Fruit fly (Drosophila melanogaster) whole organism, embryonic: Measurements from ENCODE around the gene Mocs1.
A peak's percentile ranks its signal among the peaks of the same experiment; 100 is the strongest.

Source experiments
- Antp ChIP-seq: fragments of 200-800 bp; sonication (Bioruptor generic); optimal IDR thresholded peaks from 3 replicates; lab custom pipeline; 2016; ENCODE audit warnings: missing biosample characterization, missing genetic modification characterization
- Bteb2 ChIP-seq: fragments of 200-800 bp; sonication (Bioruptor generic); optimal IDR thresholded peaks from 2 replicates; lab custom pipeline; 2016; ENCODE audit warnings: missing biosample characterization, missing genetic modification characterization
- CG10431 ChIP-seq: fragments of 200-800 bp; sonication (Bioruptor generic); optimal IDR thresholded peaks from 3 replicates; lab custom pipeline; 2018; ENCODE audit warnings: missing biosample characterization, mild to moderate bottlenecking, missing genetic modification characterization
- CG10543 ChIP-seq: fragments of 200-800 bp; sonication (Bioruptor generic); optimal IDR thresholded peaks from 3 replicates; lab custom pipeline; 2017; ENCODE audit warnings: missing biosample characterization, mild to moderate bottlenecking, missing genetic modification characterization, moderate library complexity
- CG10979 ChIP-seq: fragments of 200-800 bp; sonication (Bioruptor generic); optimal IDR thresholded peaks from 2 replicates; lab custom pipeline; 2018; ENCODE audit warnings: missing biosample characterization, mild to moderate bottlenecking, missing genetic modification characterization, moderate library complexity
- CG11085 ChIP-seq: fragments of 200-800 bp; sonication (Bioruptor generic); IDR thresholded peaks from 2 replicates; pipeline ENCODE4 v1.3.6; 2022; ENCODE audit warnings: missing biosample characterization, missing genetic modification characterization
- CG12659 ChIP-seq: fragments of 200-800 bp; sonication (Bioruptor generic); optimal IDR thresholded peaks from 3 replicates; lab custom pipeline; 2017; ENCODE audit warnings: mild to moderate bottlenecking, missing biosample characterization, missing genetic modification reagents, missing genetic modification characterization
- CG14014 ChIP-seq: fragments of 200-800 bp; sonication (Bioruptor generic); IDR thresholded peaks from 2 replicates; pipeline ENCODE4 v1.3.6; 2022; ENCODE audit warnings: missing biosample characterization, missing genetic modification characterization
- CG14965 ChIP-seq: fragments of 200-800 bp; sonication (Bioruptor generic); optimal IDR thresholded peaks from 2 replicates; lab custom pipeline; 2016; ENCODE audit warnings: missing biosample characterization, missing genetic modification characterization, borderline replicate concordance
- CG15011 ChIP-seq: fragments of 200-800 bp; sonication (Bioruptor generic); optimal IDR thresholded peaks from 3 replicates; lab custom pipeline; 2018; ENCODE audit warnings: missing biosample characterization, mild to moderate bottlenecking, missing genetic modification characterization
- CG15601 ChIP-seq: fragments of 200-800 bp; sonication (Bioruptor generic); optimal IDR thresholded peaks from 3 replicates; lab custom pipeline; 2019; ENCODE audit warnings: missing biosample characterization, mild to moderate bottlenecking, missing genetic modification characterization, moderate library complexity
- CG17361 ChIP-seq: fragments of 200-800 bp; sonication (Bioruptor generic); IDR thresholded peaks from 3 replicates; pipeline ENCODE4 v1.3.6; 2022; ENCODE audit warnings: missing biosample characterization, missing genetic modification characterization
- CG17568 ChIP-seq: fragments of 200-800 bp; sonication (Bioruptor generic); optimal IDR thresholded peaks from 2 replicates; lab custom pipeline; 2018; ENCODE audit warnings: missing biosample characterization, mild to moderate bottlenecking, missing genetic modification characterization, moderate library complexity
- CG17912 ChIP-seq: fragments of 200-800 bp; sonication (Bioruptor generic); optimal IDR thresholded peaks from 2 replicates; lab custom pipeline; 2018; ENCODE audit warnings: missing biosample characterization, mild to moderate bottlenecking, missing genetic modification characterization
- CG31365 ChIP-seq: fragments of 200-800 bp; sonication (Bioruptor generic); optimal IDR thresholded peaks from 2 replicates; lab custom pipeline; 2018; ENCODE audit warnings: missing biosample characterization, mild to moderate bottlenecking, missing genetic modification characterization
- CG32772 ChIP-seq: fragments of 200-800 bp; sonication (Bioruptor generic); IDR thresholded peaks from 2 replicates; pipeline ENCODE4 v1.3.6; 2022; ENCODE audit warnings: missing biosample characterization, missing genetic modification characterization
- CG33213 ChIP-seq: fragments of 200-800 bp; sonication (Bioruptor generic); optimal IDR thresholded peaks from 3 replicates; lab custom pipeline; 2016; ENCODE audit warnings: missing biosample characterization, missing genetic modification characterization
- CG4328 ChIP-seq: fragments of 200-800 bp; sonication (Bioruptor generic); optimal IDR thresholded peaks from 3 replicates; lab custom pipeline; 2017; ENCODE audit warnings: missing biosample characterization, missing genetic modification reagents, missing genetic modification characterization
- CG4820 ChIP-seq: fragments of 200-800 bp; sonication (Bioruptor generic); optimal IDR thresholded peaks from 3 replicates; lab custom pipeline; 2016; ENCODE audit warnings: missing biosample characterization, missing genetic modification characterization
- CG6683 ChIP-seq: fragments of 200-800 bp; sonication (Bioruptor generic); optimal IDR thresholded peaks from 2 replicates; lab custom pipeline; 2017; ENCODE audit warnings: missing biosample characterization, mild to moderate bottlenecking, missing genetic modification characterization, missing genetic modification reagents
- CG6791 ChIP-seq: fragments of 200-800 bp; sonication (Bioruptor generic); IDR thresholded peaks from 3 replicates; pipeline ENCODE4 v1.3.6; 2022; ENCODE audit warnings: missing biosample characterization, missing genetic modification characterization; ENCODE audit not compliant: partially characterized antibody
- CG7372 ChIP-seq: fragments of 200-800 bp; sonication (Bioruptor generic); IDR thresholded peaks from 2 replicates; pipeline ENCODE4 v1.3.6; 2022; ENCODE audit warnings: missing biosample characterization, missing genetic modification characterization
- CG8290 ChIP-seq, 3 experiments: fragments of 200-800 bp; sonication (Bioruptor generic); optimal IDR thresholded peaks; 2 replicates each; lab custom pipeline; 2016 to 2019; ENCODE audit warnings: missing biosample characterization in 3 of 3, missing genetic modification characterization in 3 of 3, mild to moderate bottlenecking in 2 of 3, moderate library complexity in 1 of 3
- D19B ChIP-seq: fragments of 200-800 bp; sonication (Bioruptor generic); optimal IDR thresholded peaks from 2 replicates; lab custom pipeline; 2017; ENCODE audit warnings: missing biosample characterization, mild to moderate bottlenecking, missing genetic modification characterization
- Dek ChIP-seq: fragments of 200-800 bp; sonication (Bioruptor generic); optimal IDR thresholded peaks from 3 replicates; lab custom pipeline; 2019; ENCODE audit warnings: missing biosample characterization, mild to moderate bottlenecking, missing genetic modification characterization, moderate library complexity
- Dip2 ChIP-seq: fragments of 200-800 bp; sonication (Bioruptor generic); IDR thresholded peaks from 2 replicates; pipeline ENCODE4 v1.3.6; 2022; ENCODE audit warnings: missing biosample characterization, missing genetic modification characterization
- E2f1 ChIP-seq: fragments of 200-800 bp; sonication (Bioruptor generic); IDR thresholded peaks from 2 replicates; pipeline ENCODE4 v1.3.6; 2022; ENCODE audit warnings: missing biosample characterization, missing genetic modification characterization
- E2f2 ChIP-seq: fragments of 200-800 bp; sonication (Bioruptor generic); IDR thresholded peaks from 2 replicates; pipeline ENCODE4 v1.3.6; 2022; ENCODE audit warnings: missing biosample characterization, missing genetic modification characterization
- Elba2 ChIP-seq: fragments of 200-800 bp; sonication (Bioruptor generic); optimal IDR thresholded peaks from 3 replicates; lab custom pipeline; 2016; ENCODE audit warnings: missing biosample characterization, missing genetic modification characterization
- Ets65A ChIP-seq: fragments of 200-800 bp; sonication (Bioruptor generic); peaks from one replicate; lab custom pipeline; 2016; ENCODE audit warnings: missing biosample characterization, missing genetic modification characterization
- H15 ChIP-seq: fragments of 200-800 bp; sonication (Bioruptor generic); IDR thresholded peaks from 3 replicates; pipeline ENCODE4 v1.3.6; 2022; ENCODE audit warnings: missing biosample characterization, missing genetic modification characterization
- Hand ChIP-seq: fragments of 200-800 bp; sonication (Bioruptor generic); optimal IDR thresholded peaks from 2 replicates; lab custom pipeline; 2017; ENCODE audit warnings: mild to moderate bottlenecking, missing biosample characterization, missing genetic modification reagents, missing genetic modification characterization
- Hr3 ChIP-seq: fragments of 200-800 bp; sonication (Bioruptor generic); optimal IDR thresholded peaks from 3 replicates; lab custom pipeline; 2016; ENCODE audit warnings: missing biosample characterization, missing genetic modification characterization
- Kr ChIP-seq: fragments of 200-800 bp; sonication (Bioruptor generic); optimal IDR thresholded peaks from 2 replicates; lab custom pipeline; 2017; ENCODE audit warnings: missing biosample characterization, mild to moderate bottlenecking, missing genetic modification characterization
- Myb ChIP-seq: fragments of 200-800 bp; sonication (Bioruptor generic); optimal IDR thresholded peaks from 2 replicates; lab custom pipeline; 2016; ENCODE audit warnings: missing biosample characterization, missing genetic modification characterization
- NfI ChIP-seq: fragments of 200-800 bp; sonication (Bioruptor generic); optimal IDR thresholded peaks from 3 replicates; lab custom pipeline; 2018; ENCODE audit warnings: missing biosample characterization, mild to moderate bottlenecking, missing genetic modification characterization, moderate library complexity
- Oli ChIP-seq: fragments of 200-800 bp; sonication (Bioruptor generic); optimal IDR thresholded peaks from 2 replicates; lab custom pipeline; 2018; ENCODE audit warnings: missing biosample characterization, mild to moderate bottlenecking, missing genetic modification characterization, moderate library complexity
- Scr ChIP-seq: fragments of 200-800 bp; sonication (Bioruptor generic); IDR thresholded peaks from 2 replicates; pipeline ENCODE4 v1.3.6; 2022; ENCODE audit warnings: missing biosample characterization, missing genetic modification characterization; ENCODE audit not compliant: partially characterized antibody
- Ssrp ChIP-seq: fragments of 200-800 bp; sonication (Bioruptor generic); optimal IDR thresholded peaks from 2 replicates; lab custom pipeline; 2018; ENCODE audit warnings: missing biosample characterization, mild to moderate bottlenecking, missing genetic modification characterization, moderate library complexity
- crol ChIP-seq: fragments of 200-800 bp; sonication (Bioruptor generic); IDR thresholded peaks from 2 replicates; pipeline ENCODE4 v1.3.6; 2022; ENCODE audit warnings: missing biosample characterization, missing genetic modification characterization
- gsb-n ChIP-seq: fragments of 200-800 bp; sonication (Bioruptor generic); optimal IDR thresholded peaks from 3 replicates; lab custom pipeline; 2018; ENCODE audit warnings: missing biosample characterization, mild to moderate bottlenecking, missing genetic modification characterization
- jumu ChIP-seq: fragments of 200-800 bp; sonication (Bioruptor generic); optimal IDR thresholded peaks from 3 replicates; lab custom pipeline; 2016; ENCODE audit warnings: missing biosample characterization, missing genetic modification characterization
- pros ChIP-seq: fragments of 200-800 bp; sonication (Bioruptor generic); optimal IDR thresholded peaks from 3 replicates; lab custom pipeline; 2019; ENCODE audit warnings: missing biosample characterization, mild to moderate bottlenecking, missing genetic modification characterization, moderate library complexity
- pzg ChIP-seq: fragments of 200-800 bp; sonication (Bioruptor generic); optimal IDR thresholded peaks from 3 replicates; lab custom pipeline; 2018; ENCODE audit warnings: missing biosample characterization, mild to moderate bottlenecking, missing genetic modification characterization, moderate library complexity
- shn ChIP-seq: fragments of 200-800 bp; sonication (Bioruptor generic); optimal IDR thresholded peaks from 3 replicates; lab custom pipeline; 2016; ENCODE audit warnings: missing biosample characterization, missing genetic modification characterization
- sr ChIP-seq: fragments of 200-800 bp; sonication (Bioruptor generic); IDR thresholded peaks from 3 replicates; pipeline ENCODE4 v1.3.6; 2022; ENCODE audit warnings: missing biosample characterization, missing genetic modification characterization
- tio ChIP-seq: fragments of 200-800 bp; sonication (Bioruptor generic); optimal IDR thresholded peaks from 2 replicates; lab custom pipeline; 2017; ENCODE audit warnings: missing biosample characterization, missing genetic modification characterization, inconsistent platforms
- tup ChIP-seq: fragments of 200-800 bp; sonication (Bioruptor generic); optimal IDR thresholded peaks from 2 replicates; lab custom pipeline; 2016; ENCODE audit warnings: missing biosample characterization, mild to moderate bottlenecking, missing genetic modification characterization, moderate library complexity
- wor ChIP-seq: fragments of 200-800 bp; sonication (Bioruptor generic); IDR thresholded peaks from 2 replicates; pipeline ENCODE4 v1.3.6; 2022; ENCODE audit warnings: missing biosample characterization, missing genetic modification characterization

Gene Mocs1

dm6 chr3L:11089805-11090440 lies 19.6 kb downstream of the Mocs1 start (continued):
- TF ChIP-seq CG8290 (GFP tag; optimal IDR thresholded peaks at IDR 0.05; lab: Kevin White, UChicago) (peak; percentile 45), CG8290 (tag; optimal IDR thresholded peaks at IDR 0.05; lab: Kevin White, UChicago) (peak; percentile 52 to 73), Dek (tag; lab: Kevin White, UChicago) (peak; percentile 76), Kr (GFP tag; lab: Kevin White, UChicago) (peak; percentile 88), Oli (tag; lab: Kevin White, UChicago) (peak; percentile 97), CG31365 (tag; lab: Kevin White, UChicago) (peak; percentile 39), CG17912 (GFP tag; lab: Kevin White, UChicago) (no peak), CG32772 (GFP tag; lab: Robert Waterston, UW) (peak; percentile 59), CG14014 (GFP tag; lab: Robert Waterston, UW) (peak; percentile 77), tio (peak; percentile 95), CG10979 (tag; lab: Kevin White, UChicago) (peak; percentile 95), gsb-n (peak; percentile 85), H15 (GFP tag; lab: Robert Waterston, UW) (peak; percentile 49), CG4820 (GFP tag; lab: Kevin White, UChicago) (peak; percentile 87), CG7372 (GFP tag; lab: Robert Waterston, UW) (peak; percentile 72; the same call in 1 of the 2 replicates), CG33213 (GFP tag; lab: Kevin White, UChicago) (peak; percentile 79), CG4328 (peak; percentile 44), E2f2 (GFP tag; lab: Robert Waterston, UW) (peak; percentile 72), Dip2 (GFP tag; lab: Robert Waterston, UW) (no peak; the same call in 1 of the 2 replicates), CG10543 (GFP tag; lab: Kevin White, UChicago) (peak; percentile 65), Ets65A (GFP tag; lab: Kevin White, UChicago) (peak; percentile 96), CG12659 (GFP tag; lab: Kevin White, UChicago) (peak; percentile 96), wor (GFP tag; lab: Robert Waterston, UW) (peak; percentile 86), Antp (GFP tag; lab: Kevin White, UChicago) (peak; percentile 58), Elba2 (GFP tag; lab: Kevin White, UChicago) (peak; percentile 65), sr (peak; percentile 74; the same call in 2 of the 3 replicates), CG15011 (GFP tag; lab: Kevin White, UChicago) (peak; percentile 67), pzg (GFP tag; lab: Kevin White, UChicago) (no peak), CG14965 (GFP tag; lab: Kevin White, UChicago) (peak; percentile 65), jumu (GFP tag; lab: Kevin White, UChicago) (peak; percentile 68), D19B (GFP tag; lab: Kevin White, UChicago) (peak; percentile 62), pros (peak; percentile 27), CG11085 (GFP tag; lab: Robert Waterston, UW) (no peak), crol (GFP tag; lab: Robert Waterston, UW) (no peak), NfI (GFP tag; lab: Kevin White, UChicago) (peak; percentile 89), CG6791 (no peak), Hr3 (GFP tag; lab: Kevin White, UChicago) (peak; percentile 91), Ssrp (tag; lab: Kevin White, UChicago) (peak; percentile 94), Scr (GFP tag; lab: Robert Waterston, UW) (no peak), CG6683 (GFP tag; lab: Kevin White, UChicago) (peak; percentile 82), Myb (GFP tag; lab: Kevin White, UChicago) (peak; percentile 57), tup (peak; percentile 76), CG17568 (GFP tag; lab: Kevin White, UChicago) (peak; percentile 77), E2f1 (peak; percentile 84), CG17361 (GFP tag; lab: Robert Waterston, UW) (peak; percentile 98), CG15601 (peak; percentile 88), Hand (GFP tag; lab: Kevin White, UChicago) (peak; percentile 82), CG10431 (peak; percentile 68), shn (GFP tag; lab: Kevin White, UChicago) (peak; percentile 67), Bteb2 (peak; percentile 82)
